Worm (Caenorhabditis elegans): ENCODE data around the gene F21H12.3.

- TF ChIP-seq him-1 (tag; optimal IDR thresholded peaks at IDR 0.05) (no peak), dao-5 (tag; optimal IDR thresholded peaks at IDR 0.05) (no peak)
Observed at ce11 chrII:6113187-6113586, 30.5 kb downstream of the F21H12.3 start, which contains the start of gene heri-1.
